Fruit fly (Drosophila melanogaster): ENCODE measurements around the gene Alp12.

The Alp12 gene

dm6 chr2L:19430343-19430742, 6.5 kb downstream of the Alp12 start, which contains the start of gene RtcB (continued):
- no peak for TF ChIP-seq Mad (GFP tag; optimal IDR thresholded peaks at IDR 0.05)
- peak; percentile 47; the same call in 1 of the 3 replicates for TF ChIP-seq CG17361 (GFP tag; IDR thresholded peaks at IDR 0.05)
- no peak for TF ChIP-seq nom (GFP tag; optimal IDR thresholded peaks at IDR 0.05)
- no peak for TF ChIP-seq lov (optimal IDR thresholded peaks at IDR 0.05)
- no peak for TF ChIP-seq lov (GFP tag; IDR thresholded peaks at IDR 0.05)
- peak; percentile 42 for TF ChIP-seq Ets97D (GFP tag; optimal IDR thresholded peaks at IDR 0.05)
- TF ChIP-seq CG31388 (GFP tag; optimal IDR thresholded peaks at IDR 0.05): no peak
- no peak for TF ChIP-seq CG6765 (GFP tag; optimal IDR thresholded peaks at IDR 0.05)
- TF ChIP-seq Nf-YB (GFP tag; optimal IDR thresholded peaks at IDR 0.05): no peak
- TF ChIP-seq CG16779 (GFP tag; IDR thresholded peaks at IDR 0.05): no peak
- no peak for TF ChIP-seq zfh1 (GFP tag; IDR thresholded peaks at IDR 0.05)
- TF ChIP-seq CG1602 (GFP tag; optimal IDR thresholded peaks at IDR 0.05): no peak
- TF ChIP-seq caup (GFP tag; optimal IDR thresholded peaks at IDR 0.05; ENCODE audit: severe bottlenecking): no peak
- TF ChIP-seq otp (GFP tag; IDR thresholded peaks at IDR 0.05): no peak
- TF ChIP-seq Hmx (GFP tag; optimal IDR thresholded peaks at IDR 0.05): no peak
- TF ChIP-seq CG32767 (GFP tag; IDR thresholded peaks at IDR 0.05): no peak
- TF ChIP-seq CG4820 (GFP tag; optimal IDR thresholded peaks at IDR 0.05): no peak
- TF ChIP-seq Bteb2 (GFP tag; optimal IDR thresholded peaks at IDR 0.05): no peak
- TF ChIP-seq Jarid2 (GFP tag; optimal IDR thresholded peaks at IDR 0.05): no peak
- TF ChIP-seq C15 (GFP tag; IDR thresholded peaks at IDR 0.05): no peak
- no peak for TF ChIP-seq BtbVII (GFP tag; optimal IDR thresholded peaks at IDR 0.05)
- no peak for TF ChIP-seq ken (GFP tag; IDR thresholded peaks at IDR 0.05)
- no peak for TF ChIP-seq crol (GFP tag; IDR thresholded peaks at IDR 0.05)
- no peak for TF ChIP-seq CG1233 (GFP tag; optimal IDR thresholded peaks at IDR 0.05)
- no peak for TF ChIP-seq CG9609 (GFP tag; optimal IDR thresholded peaks at IDR 0.05)
- peak; percentile 49 for TF ChIP-seq stwl (tag; optimal IDR thresholded peaks at IDR 0.05)
- TF ChIP-seq CG14667 (GFP tag; IDR thresholded peaks at IDR 0.05): no peak
- TF ChIP-seq ind (GFP tag; optimal IDR thresholded peaks at IDR 0.05): no peak
- peak; percentile 35; the same call in 1 of the 2 replicates for TF ChIP-seq slbo (GFP tag; IDR thresholded peaks at IDR 0.05)
- TF ChIP-seq dimm (GFP tag; IDR thresholded peaks at IDR 0.05): no peak
- no peak for TF ChIP-seq GATAe (GFP tag; conservative IDR thresholded peaks at IDR 0.05)
- no peak for TF ChIP-seq psq (GFP tag; optimal IDR thresholded peaks at IDR 0.05)
- peak; percentile 17 for TF ChIP-seq lilli (GFP tag; optimal IDR thresholded peaks at IDR 0.05)
- TF ChIP-seq twi (tag; optimal IDR thresholded peaks at IDR 0.05): no peak
- TF ChIP-seq gro (GFP tag; optimal IDR thresholded peaks at IDR 0.05): no peak
- TF ChIP-seq gsb-n (tag; optimal IDR thresholded peaks at IDR 0.05): no peak
- peak; percentile 96 for TF ChIP-seq Bgb (GFP tag; IDR thresholded peaks at IDR 0.05; ENCODE audit: partially characterized antibody)
- no peak for TF ChIP-seq Dip3 (GFP tag; optimal IDR thresholded peaks at IDR 0.05)
- no peak for TF ChIP-seq CG7745 (tag; optimal IDR thresholded peaks at IDR 0.05)
- TF ChIP-seq sqz (GFP tag; optimal IDR thresholded peaks at IDR 0.05): no peak
- no peak for TF ChIP-seq Fer2 (tag; optimal IDR thresholded peaks at IDR 0.05)
- TF ChIP-seq CG15269 (tag; optimal IDR thresholded peaks at IDR 0.05): no peak
- TF ChIP-seq CG12659 (GFP tag; optimal IDR thresholded peaks at IDR 0.05): peak; percentile 37
- TF ChIP-seq CG9817 (tag; optimal IDR thresholded peaks at IDR 0.05): no peak
- TF ChIP-seq CG6689 (GFP tag; IDR thresholded peaks at IDR 0.05): no peak
- no peak for TF ChIP-seq tin (GFP tag; optimal IDR thresholded peaks at IDR 0.05)
- TF ChIP-seq CG13894 (tag; optimal IDR thresholded peaks at IDR 0.05): no peak
- no peak for TF ChIP-seq CG11723 (GFP tag; optimal IDR thresholded peaks at IDR 0.05)
- peak; percentile 9 for TF ChIP-seq grau (tag; optimal IDR thresholded peaks at IDR 0.05)
- TF ChIP-seq Fer1 (GFP tag; optimal IDR thresholded peaks at IDR 0.05): no peak
- TF ChIP-seq pros (GFP tag; optimal IDR thresholded peaks at IDR 0.05): no peak
- peak; percentile 18 for TF ChIP-seq CG17829 (tag; optimal IDR thresholded peaks at IDR 0.05)
- TF ChIP-seq CG3995 (GFP tag; optimal IDR thresholded peaks at IDR 0.05): peak; percentile 42

Data from whole organism, embryonic.